Worm (Caenorhabditis elegans) whole organism, young adult: ENCODE measurements around the gene gldi-8.

Experiments
- B0035.1 ChIP-seq: sonication (generic microtip); optimal IDR thresholded peaks from 2 replicates; lab custom pipeline; 2016; ENCODE audit warnings: missing genetic modification characterization, mild to moderate bottlenecking, missing compliant biosample characterization, missing genotype, missing genetic modification reagents
- B0261.1 ChIP-seq: sonication (generic microtip); optimal IDR thresholded peaks from 2 replicates; lab custom pipeline; 2016; ENCODE audit warnings: mild to moderate bottlenecking, missing genetic modification characterization, moderate library complexity, missing compliant biosample characterization
- C17E4.6 ChIP-seq: fragments of 200-800 bp; sonication (Bioruptor generic); IDR thresholded peaks from 2 replicates; pipeline ENCODE4 v1.3.6; 2022; ENCODE audit warnings: missing genetic modification reagents, missing genetic modification characterization, missing compliant biosample characterization
- F33H1.4 ChIP-seq: fragments of 200-800 bp; sonication (Bioruptor generic); IDR thresholded peaks from 2 replicates; pipeline ENCODE4 v1.3.6; 2022; ENCODE audit warnings: missing genetic modification reagents, missing genetic modification characterization, missing compliant biosample characterization
- F37B4.10 ChIP-seq: fragments of 200-800 bp; sonication (Bioruptor generic); IDR thresholded peaks from 2 replicates; pipeline ENCODE4 v1.3.6; 2022; ENCODE audit warnings: missing genetic modification characterization, missing compliant biosample characterization
- F52B5.7 ChIP-seq: sonication (generic microtip); optimal IDR thresholded peaks from 2 replicates; lab custom pipeline; 2016; ENCODE audit warnings: mild to moderate bottlenecking, missing genetic modification characterization, missing compliant biosample characterization
- F55B11.4 ChIP-seq: sonication (generic microtip); optimal IDR thresholded peaks from 2 replicates; lab custom pipeline; 2016; ENCODE audit warnings: missing compliant biosample characterization, missing genetic modification characterization, borderline replicate concordance; ENCODE audit not compliant: insufficient read depth
- F57A8.1 ChIP-seq: fragments of 200-800 bp; sonication (Bioruptor generic); optimal IDR thresholded peaks from 2 replicates; lab custom pipeline; 2018; ENCODE audit warnings: mild to moderate bottlenecking, missing genetic modification characterization, moderate library complexity, missing compliant biosample characterization
- T26A5.8 ChIP-seq: sonication (generic microtip); optimal IDR thresholded peaks from 2 replicates; lab custom pipeline; 2016; ENCODE audit warnings: missing genetic modification characterization, missing compliant biosample characterization
- Y53G8AR.9 ChIP-seq: fragments of 200-800 bp; sonication (Bioruptor generic); conservative IDR thresholded peaks from 2 replicates; pipeline ENCODE4 v1.3.6; 2022; ENCODE audit warnings: missing genetic modification reagents, missing genetic modification characterization, missing compliant biosample characterization
- Y56A3A.18 ChIP-seq: fragments of 200-800 bp; sonication (Bioruptor generic); IDR thresholded peaks from 2 replicates; pipeline ENCODE4 v1.3.6; 2022; ENCODE audit warnings: missing genetic modification reagents, missing genetic modification characterization, missing compliant biosample characterization
- Y67H2A.10 ChIP-seq: fragments of 200-800 bp; sonication (Bioruptor generic); conservative IDR thresholded peaks from 2 replicates; pipeline ENCODE4 v1.3.6; 2022; ENCODE audit warnings: missing genetic modification reagents, missing genetic modification characterization, missing compliant biosample characterization
- Y79H2A.3 ChIP-seq: fragments of 200-800 bp; sonication (Bioruptor generic); conservative IDR thresholded peaks from 2 replicates; pipeline ENCODE4 v1.3.6; 2022; ENCODE audit warnings: missing genetic modification reagents, missing genetic modification characterization, missing compliant biosample characterization
- aptf-2 ChIP-seq: fragments of 200-800 bp; sonication (Bioruptor generic); conservative IDR thresholded peaks from 2 replicates; pipeline ENCODE4 v1.3.6; 2022; ENCODE audit warnings: missing genetic modification reagents, missing genetic modification characterization, missing compliant biosample characterization
- aptf-3 ChIP-seq: fragments of 200-800 bp; sonication (Bioruptor generic); IDR thresholded peaks from 2 replicates; pipeline ENCODE4 v1.3.6; 2022; ENCODE audit warnings: missing genetic modification characterization, missing compliant biosample characterization
- bed-1 ChIP-seq: fragments of 200-800 bp; sonication (Bioruptor generic); IDR thresholded peaks from 2 replicates; pipeline ENCODE4 v1.3.6; 2022; ENCODE audit warnings: missing genetic modification reagents, missing genetic modification characterization, missing compliant biosample characterization
- cebp-1 ChIP-seq, 2 experiments: fragments of 200-800 bp in 1 of 2; sonication (Bioruptor generic) in 1 of 2; sonication (generic microtip) in 1 of 2; IDR thresholded peaks in 1 of 2; optimal IDR thresholded peaks in 1 of 2; 2 replicates each; pipeline versions ENCODE4 v1.3.6 to Lab custom; 2017 to 2022; ENCODE audit warnings: missing compliant biosample characterization in 2 of 2, missing genetic modification characterization in 2 of 2, mild to moderate bottlenecking in 1 of 2, missing genetic modification reagents in 1 of 2, moderate library complexity in 1 of 2
- ceh-40 ChIP-seq: fragments of 200-800 bp; sonication (Bioruptor generic); IDR thresholded peaks from 2 replicates; pipeline ENCODE4 v1.3.6; 2022; ENCODE audit warnings: missing genetic modification characterization, missing compliant biosample characterization
- ceh-79 ChIP-seq: sonication (generic microtip); optimal IDR thresholded peaks from 2 replicates; lab custom pipeline; 2017; ENCODE audit warnings: mild to moderate bottlenecking, missing genetic modification characterization, missing compliant biosample characterization
- ceh-91 ChIP-seq: fragments of 200-800 bp; sonication (Bioruptor generic); IDR thresholded peaks from 2 replicates; pipeline ENCODE4 v1.3.6; 2022; ENCODE audit warnings: missing genetic modification reagents, missing genetic modification characterization, missing compliant biosample characterization
- die-1 ChIP-seq: sonication (generic microtip); optimal IDR thresholded peaks from 2 replicates; lab custom pipeline; 2016; ENCODE audit warnings: missing genotype, mild to moderate bottlenecking, missing genetic modification characterization, missing compliant biosample characterization
- dox-1 ChIP-seq: fragments of 200-800 bp; sonication (Bioruptor generic); IDR thresholded peaks from 2 replicates; pipeline ENCODE4 v1.3.6; 2022; ENCODE audit warnings: missing genetic modification reagents, missing genetic modification characterization, missing compliant biosample characterization
- dpff-1 ChIP-seq: sonication (generic microtip); optimal IDR thresholded peaks from 2 replicates; lab custom pipeline; 2017; ENCODE audit warnings: mild to moderate bottlenecking, missing genetic modification characterization, missing compliant biosample characterization
- dpl-1 ChIP-seq: fragments of 150-350 bp; optimal IDR thresholded peaks from 2 replicates; lab custom pipeline; 2014; ENCODE audit warnings: missing biosample characterization, missing genetic modification reagents, missing genetic modification characterization
- efl-1 ChIP-seq: fragments of 150-350 bp; optimal IDR thresholded peaks from 2 replicates; lab custom pipeline; 2014; ENCODE audit warnings: missing biosample characterization, missing genetic modification reagents, missing genetic modification characterization
- hlh-26 ChIP-seq: fragments of 200-800 bp; sonication (Bioruptor generic); conservative IDR thresholded peaks from 2 replicates; pipeline ENCODE4 v1.3.6; 2022; ENCODE audit warnings: missing genetic modification reagents, missing genetic modification characterization, missing compliant biosample characterization
- hmg-20 ChIP-seq: fragments of 200-800 bp; sonication (Bioruptor generic); IDR thresholded peaks from 2 replicates; pipeline ENCODE4 v1.3.6; 2022; ENCODE audit warnings: missing genetic modification reagents, missing genetic modification characterization, missing compliant biosample characterization
- lin-40 ChIP-seq: sonication (generic microtip); optimal IDR thresholded peaks from 2 replicates; lab custom pipeline; 2016; ENCODE audit warnings: missing genetic modification characterization, mild to moderate bottlenecking, missing compliant biosample characterization, missing genotype, missing genetic modification reagents
- lir-1 ChIP-seq: fragments of 200-800 bp; sonication (Bioruptor generic); conservative IDR thresholded peaks from 2 replicates; pipeline ENCODE4 v1.3.6; 2022; ENCODE audit warnings: missing genetic modification reagents, missing genetic modification characterization, missing compliant biosample characterization
- lsy-27 ChIP-seq: sonication (generic microtip); optimal IDR thresholded peaks from 2 replicates; lab custom pipeline; 2017; ENCODE audit warnings: missing genetic modification characterization, mild to moderate bottlenecking, missing compliant biosample characterization, antibody characterized with exemption, missing genotype, borderline replicate concordance; ENCODE audit not compliant: insufficient read depth
- madf-10 ChIP-seq: sonication (generic microtip); optimal IDR thresholded peaks from 2 replicates; lab custom pipeline; 2016; ENCODE audit warnings: mild to moderate bottlenecking, missing genetic modification characterization, missing compliant biosample characterization
- madf-3 ChIP-seq: fragments of 200-800 bp; sonication (Bioruptor generic); IDR thresholded peaks from 2 replicates; pipeline ENCODE4 v1.3.6; 2022; ENCODE audit warnings: missing genetic modification reagents, missing genetic modification characterization, missing compliant biosample characterization
- madf-6 ChIP-seq: fragments of 200-800 bp; sonication (Bioruptor generic); IDR thresholded peaks from 2 replicates; pipeline ENCODE4 v1.3.6; 2022; ENCODE audit warnings: missing genetic modification reagents, missing genetic modification characterization, missing compliant biosample characterization
- nfya-2 ChIP-seq: fragments of 200-800 bp; sonication (Bioruptor generic); IDR thresholded peaks from 2 replicates; pipeline ENCODE4 v1.3.6; 2022; ENCODE audit warnings: missing genetic modification reagents, missing genetic modification characterization, missing compliant biosample characterization
- nfyb-1 ChIP-seq: fragments of 200-800 bp; sonication (Bioruptor generic); IDR thresholded peaks from 2 replicates; pipeline ENCODE4 v1.3.6; 2022; ENCODE audit warnings: missing genetic modification reagents, missing genetic modification characterization, missing compliant biosample characterization
- nhr-120 ChIP-seq: fragments of 200-800 bp; sonication (Bioruptor generic); IDR thresholded peaks from 2 replicates; pipeline ENCODE4 v1.3.6; 2022; ENCODE audit warnings: missing genetic modification characterization, missing compliant biosample characterization
- rcor-1 ChIP-seq: fragments of 200-800 bp; sonication (Bioruptor generic); IDR thresholded peaks from 2 replicates; pipeline ENCODE4 v1.3.6; 2022; ENCODE audit warnings: missing genetic modification reagents, missing genetic modification characterization, missing compliant biosample characterization
- rpc-1 ChIP-seq, 2 experiments: fragments of 150-350 bp in 1 of 2; sonication (generic microtip) in 1 of 2; optimal IDR thresholded peaks; 2 replicates each; lab custom pipeline; 2014 to 2018; ENCODE audit warnings: missing biosample characterization in 1 of 2, missing genetic modification characterization in 1 of 2, missing genetic modification reagents in 1 of 2, missing genotype in 1 of 2
- snpc-1.3 ChIP-seq: sonication (generic microtip); optimal IDR thresholded peaks from 2 replicates; lab custom pipeline; 2017; ENCODE audit warnings: missing genetic modification characterization, mild to moderate bottlenecking, missing compliant biosample characterization, antibody characterized with exemption, moderate library complexity, missing genotype, missing genetic modification reagents; ENCODE audit not compliant: insufficient read depth
- tbx-9 ChIP-seq: sonication (generic microtip); optimal IDR thresholded peaks from 2 replicates; lab custom pipeline; 2016; ENCODE audit warnings: borderline replicate concordance, missing genetic modification characterization, inconsistent platforms, missing compliant biosample characterization
- unc-130 ChIP-seq: sonication (generic microtip); optimal IDR thresholded peaks from 2 replicates; lab custom pipeline; 2016; ENCODE audit warnings: missing genetic modification reagents, missing genetic modification characterization, missing compliant biosample characterization
- zim-3 ChIP-seq: sonication (generic microtip); optimal IDR thresholded peaks from 2 replicates; lab custom pipeline; 2017; ENCODE audit warnings: mild to moderate bottlenecking, missing genetic modification characterization, moderate library complexity, missing compliant biosample characterization
- ztf-18 ChIP-seq: sonication (generic microtip); optimal IDR thresholded peaks from 2 replicates; lab custom pipeline; 2016; ENCODE audit warnings: missing genotype, mild to moderate bottlenecking, missing genetic modification characterization, missing compliant biosample characterization
- ztf-22 ChIP-seq: fragments of 200-800 bp; sonication (Bioruptor generic); optimal IDR thresholded peaks from 2 replicates; lab custom pipeline; 2018; ENCODE audit warnings: mild to moderate bottlenecking, missing genetic modification characterization, moderate library complexity, missing compliant biosample characterization
- ztf-28 ChIP-seq: fragments of 200-800 bp; sonication (Bioruptor generic); IDR thresholded peaks from 2 replicates; pipeline ENCODE4 v1.3.6; 2022; ENCODE audit warnings: missing genetic modification reagents, missing genetic modification characterization, missing compliant biosample characterization

The gldi-8 gene

ce11 chrIII:12608220-12608958, 8.9 kb upstream of the gldi-8 start, which contains the start of gene epc-1 (continued):
- TF ChIP-seq tbx-9 (tag; lab: Kevin White, UChicago) (no peak), Y53G8AR.9 (peak; percentile 65), F33H1.4 (GFP tag; lab: Robert Waterston, UW) (peak; percentile 72), Y79H2A.3 (GFP tag; lab: Robert Waterston, UW) (peak; percentile 81), madf-10 (tag; lab: Kevin White, UChicago) (peak; percentile 83), rcor-1 (peak; percentile 87), snpc-1.3 (peak; percentile 80), lin-40 (peak; percentile 84), madf-6 (peak; percentile 81), dox-1 (GFP tag; lab: Robert Waterston, UW) (peak; percentile 97), die-1 (tag; lab: Kevin White, UChicago) (peak; percentile 38), nhr-120 (GFP tag; lab: Robert Waterston, UW) (no peak), dpl-1 (peak; percentile 48), lsy-27 (tag; lab: Kevin White, UChicago) (peak; percentile 35), rpc-1 (optimal IDR thresholded peaks at IDR 0.05; lab: Kevin White, UChicago) (no peak), rpc-1 (tag; optimal IDR thresholded peaks at IDR 0.05; lab: Kevin White, UChicago) (no peak), nfya-2 (GFP tag; lab: Robert Waterston, UW) (no peak), aptf-3 (no peak), hlh-26 (no peak), bed-1 (no peak), ztf-18 (tag; lab: Kevin White, UChicago) (peak; percentile 69), lir-1 (GFP tag; lab: Robert Waterston, UW) (peak; percentile 96), ceh-40 (GFP tag; lab: Robert Waterston, UW) (0 out of 2 replicates have a peak, but pooled peaks have one; percentile 32), B0261.1 (tag; lab: Kevin White, UChicago) (no peak), madf-3 (peak; percentile 100), ceh-79 (tag; lab: Kevin White, UChicago) (peak; percentile 23), F37B4.10 (GFP tag; lab: Robert Waterston, UW) (0 out of 2 replicates have a peak, but pooled peaks have one; percentile 36), T26A5.8 (tag; lab: Kevin White, UChicago) (no peak), cebp-1 (GFP tag; IDR thresholded peaks at IDR 0.05; lab: Robert Waterston, UW) (peak; percentile 8; the same call in 1 of the 2 replicates), cebp-1 (tag; optimal IDR thresholded peaks at IDR 0.05; lab: Kevin White, UChicago) (peak; percentile 87), F57A8.1 (GFP tag; lab: Kevin White, UChicago) (no peak), unc-130 (GFP tag; lab: Kevin White, UChicago) (peak; percentile 61), dpff-1 (tag; lab: Kevin White, UChicago) (no peak), ztf-28 (GFP tag; lab: Robert Waterston, UW) (peak; percentile 82; the same call in 1 of the 2 replicates), aptf-2 (GFP tag; lab: Robert Waterston, UW) (0 out of 2 replicates have a peak, but pooled peaks have one; percentile 8), zim-3 (tag; lab: Kevin White, UChicago) (peak; percentile 58), C17E4.6 (GFP tag; lab: Robert Waterston, UW) (peak; percentile 98), efl-1 (GFP tag; lab: Kevin White, UChicago) (peak; percentile 45), F52B5.7 (peak; percentile 59), Y67H2A.10 (GFP tag; lab: Robert Waterston, UW) (peak; percentile 99), F55B11.4 (tag; lab: Kevin White, UChicago) (no peak), hmg-20 (GFP tag; lab: Robert Waterston, UW) (no peak), Y56A3A.18 (peak; percentile 60; the same call in 1 of the 2 replicates), nfyb-1 (GFP tag; lab: Robert Waterston, UW) (peak; percentile 94), ceh-91 (GFP tag; lab: Robert Waterston, UW) (peak; percentile 80), ztf-22 (peak; percentile 41), B0035.1 (tag; lab: Kevin White, UChicago) (peak; percentile 7)
